Fruit fly (Drosophila melanogaster) whole organism, embryonic: Measurements from ENCODE around the gene CG14205.
A peak's percentile ranks its signal among the peaks of the same experiment; 100 is the strongest.

Source experiments
- Bteb2 ChIP-seq: fragments of 200-800 bp; sonication (Bioruptor generic); optimal IDR thresholded peaks from 2 replicates; lab custom pipeline; 2016; ENCODE audit warnings: missing biosample characterization, missing genetic modification characterization
- CG1024 ChIP-seq: fragments of 200-800 bp; sonication (Bioruptor generic); IDR thresholded peaks from 2 replicates; pipeline ENCODE4 v1.3.6; 2022; ENCODE audit warnings: missing biosample characterization, missing genetic modification characterization
- CG10366 ChIP-seq: fragments of 200-800 bp; sonication (Bioruptor generic); IDR thresholded peaks from 2 replicates; pipeline ENCODE4 v1.3.6; 2022; ENCODE audit warnings: missing biosample characterization, missing genetic modification characterization
- CG10959 ChIP-seq: fragments of 200-800 bp; sonication (Bioruptor generic); IDR thresholded peaks from 2 replicates; pipeline ENCODE4 v1.3.6; 2022; ENCODE audit warnings: missing biosample characterization, missing genetic modification characterization
- CG11723 ChIP-seq: fragments of 200-800 bp; sonication (Bioruptor generic); optimal IDR thresholded peaks from 2 replicates; lab custom pipeline; 2017; ENCODE audit warnings: missing biosample characterization, mild to moderate bottlenecking, missing genetic modification characterization
- CG14860 ChIP-seq: fragments of 200-800 bp; sonication (Bioruptor generic); IDR thresholded peaks from 3 replicates; pipeline ENCODE4 v1.3.6; 2022; ENCODE audit warnings: missing biosample characterization, missing genetic modification characterization; ENCODE audit not compliant: partially characterized antibody
- CG15601 ChIP-seq: fragments of 200-800 bp; sonication (Bioruptor generic); optimal IDR thresholded peaks from 3 replicates; lab custom pipeline; 2019; ENCODE audit warnings: missing biosample characterization, mild to moderate bottlenecking, missing genetic modification characterization, moderate library complexity
- CG17361 ChIP-seq: fragments of 200-800 bp; sonication (Bioruptor generic); IDR thresholded peaks from 3 replicates; pipeline ENCODE4 v1.3.6; 2022; ENCODE audit warnings: missing biosample characterization, missing genetic modification characterization
- CG17385 ChIP-seq: fragments of 200-800 bp; sonication (Bioruptor generic); optimal IDR thresholded peaks from 3 replicates; lab custom pipeline; 2018; ENCODE audit warnings: missing biosample characterization, mild to moderate bottlenecking, missing genetic modification characterization
- CG17802 ChIP-seq: fragments of 200-800 bp; sonication (Bioruptor generic); optimal IDR thresholded peaks from 2 replicates; lab custom pipeline; 2018; ENCODE audit warnings: missing biosample characterization, mild to moderate bottlenecking, missing genetic modification characterization, moderate library complexity
- CG2712 ChIP-seq: fragments of 200-800 bp; optimal IDR thresholded peaks from 3 replicates; lab custom pipeline; 2019; ENCODE audit warnings: missing biosample characterization, mild to moderate bottlenecking, missing genetic modification characterization, moderate library complexity
- CG31441 ChIP-seq: fragments of 200-800 bp; sonication (Bioruptor generic); IDR thresholded peaks from 2 replicates; pipeline ENCODE4 v1.3.6; 2022; ENCODE audit warnings: missing biosample characterization, missing genetic modification characterization
- CG3163 ChIP-seq: fragments of 200-800 bp; sonication (Bioruptor generic); optimal IDR thresholded peaks from 3 replicates; lab custom pipeline; 2016; ENCODE audit warnings: missing biosample characterization, missing genetic modification characterization
- CG3281 ChIP-seq: fragments of 200-800 bp; sonication (Bioruptor generic); optimal IDR thresholded peaks from 3 replicates; lab custom pipeline; 2017; ENCODE audit warnings: missing biosample characterization, mild to moderate bottlenecking, missing genetic modification characterization
- CG34376 ChIP-seq: fragments of 200-800 bp; sonication (Bioruptor generic); optimal IDR thresholded peaks from 2 replicates; lab custom pipeline; 2018; ENCODE audit warnings: missing biosample characterization, mild to moderate bottlenecking, missing genetic modification characterization
- CG43689 ChIP-seq: fragments of 200-800 bp; sonication (Bioruptor generic); IDR thresholded peaks from 2 replicates; pipeline ENCODE4 v1.3.6; 2022; ENCODE audit warnings: missing biosample characterization, missing genetic modification characterization
- CG4617 ChIP-seq: fragments of 200-800 bp; sonication (Bioruptor generic); optimal IDR thresholded peaks from 3 replicates; lab custom pipeline; 2016; ENCODE audit warnings: missing biosample characterization, missing genetic modification characterization, borderline replicate concordance
- CG4820 ChIP-seq: fragments of 200-800 bp; sonication (Bioruptor generic); optimal IDR thresholded peaks from 3 replicates; lab custom pipeline; 2016; ENCODE audit warnings: missing biosample characterization, missing genetic modification characterization
- CG5245 ChIP-seq: fragments of 200-800 bp; sonication (Bioruptor generic); optimal IDR thresholded peaks from 3 replicates; lab custom pipeline; 2016; ENCODE audit warnings: missing biosample characterization, missing genetic modification characterization
- CG6175 ChIP-seq: fragments of 200-800 bp; sonication (Bioruptor generic); IDR thresholded peaks from 3 replicates; pipeline ENCODE4 v1.3.6; 2022; ENCODE audit warnings: missing biosample characterization, missing genetic modification characterization
- CG7928 ChIP-seq: fragments of 200-800 bp; sonication (Bioruptor generic); optimal IDR thresholded peaks from 2 replicates; lab custom pipeline; 2017; ENCODE audit warnings: missing biosample characterization, mild to moderate bottlenecking, missing genetic modification characterization
- CG8478 ChIP-seq: fragments of >200 bp; optimal IDR thresholded peaks from 2 replicates; lab custom pipeline; 2018
- CG8765 ChIP-seq: fragments of 200-800 bp; sonication (Bioruptor generic); IDR thresholded peaks from 2 replicates; pipeline ENCODE4 v1.3.6; 2022; ENCODE audit warnings: missing biosample characterization, missing genetic modification characterization
- CoRest ChIP-seq: fragments of 200-800 bp; sonication (Bioruptor generic); optimal IDR thresholded peaks from 3 replicates; lab custom pipeline; 2018; ENCODE audit warnings: missing biosample characterization, mild to moderate bottlenecking, missing genetic modification characterization, moderate library complexity
- Dref ChIP-seq: fragments of 200-800 bp; sonication (Bioruptor generic); IDR thresholded peaks from 2 replicates; pipeline ENCODE4 v1.3.6; 2022; ENCODE audit warnings: missing biosample characterization, missing genetic modification characterization
- MBD-R2 ChIP-seq: fragments of 200-800 bp; sonication (Bioruptor generic); IDR thresholded peaks from 2 replicates; pipeline ENCODE4 v1.3.6; 2022; ENCODE audit warnings: missing biosample characterization, missing genetic modification characterization
- Mad ChIP-seq: fragments of 200-800 bp; sonication (Bioruptor generic); optimal IDR thresholded peaks from 2 replicates; lab custom pipeline; 2016; ENCODE audit warnings: missing biosample characterization, missing genetic modification characterization
- Mes4 ChIP-seq: fragments of 200-800 bp; sonication (Bioruptor generic); optimal IDR thresholded peaks from 2 replicates; lab custom pipeline; 2016; ENCODE audit warnings: missing biosample characterization, missing genetic modification characterization
- Sin3A ChIP-seq: fragments of >200 bp; optimal IDR thresholded peaks from 2 replicates; lab custom pipeline; 2018
- Stat92E ChIP-seq, 3 experiments: fragments of >200 bp in 2 of 3; fragments of 200-800 bp in 1 of 3; sonication (Bioruptor generic) in 1 of 3; optimal IDR thresholded peaks; 2 replicates each; lab custom pipeline; 2017 to 2019; ENCODE audit warnings: missing biosample characterization in 3 of 3, missing genetic modification characterization in 3 of 3, mild to moderate bottlenecking in 1 of 3, moderate library complexity in 1 of 3
- abd-A ChIP-seq: fragments of 200-800 bp; sonication (Bioruptor generic); optimal IDR thresholded peaks from 3 replicates; lab custom pipeline; 2019; ENCODE audit warnings: missing biosample characterization, mild to moderate bottlenecking, missing genetic modification characterization, moderate library complexity
- dm ChIP-seq: fragments of 200-800 bp; sonication (Bioruptor generic); optimal IDR thresholded peaks from 3 replicates; lab custom pipeline; 2016; ENCODE audit warnings: missing biosample characterization, missing genetic modification characterization
- gce ChIP-seq: fragments of 200-800 bp; sonication (Bioruptor generic); IDR thresholded peaks from 3 replicates; pipeline ENCODE4 v1.3.6; 2022; ENCODE audit warnings: missing biosample characterization, missing genetic modification characterization
- inv ChIP-seq: fragments of 200-800 bp; sonication (Bioruptor generic); IDR thresholded peaks from 2 replicates; pipeline ENCODE4 v1.3.6; 2022; ENCODE audit warnings: missing biosample characterization, missing genetic modification characterization; ENCODE audit not compliant: partially characterized antibody
- lilli ChIP-seq: fragments of 200-800 bp; sonication (Bioruptor generic); optimal IDR thresholded peaks from 3 replicates; lab custom pipeline; 2016; ENCODE audit warnings: missing biosample characterization, missing genetic modification characterization
- mam ChIP-seq: fragments of 200-800 bp; sonication (Bioruptor generic); optimal IDR thresholded peaks from 3 replicates; lab custom pipeline; 2016; ENCODE audit warnings: missing biosample characterization, missing genetic modification characterization
- mirr ChIP-seq: fragments of 200-800 bp; sonication (Bioruptor generic); optimal IDR thresholded peaks from 3 replicates; lab custom pipeline; 2018; ENCODE audit warnings: missing biosample characterization, mild to moderate bottlenecking, missing genetic modification characterization
- pfk ChIP-seq: fragments of 200-800 bp; sonication (Bioruptor generic); optimal IDR thresholded peaks from 2 replicates; lab custom pipeline; 2018; ENCODE audit warnings: missing biosample characterization, mild to moderate bottlenecking, missing genetic modification characterization, moderate library complexity
- pho ChIP-seq: fragments of 200-800 bp; sonication (Bioruptor generic); optimal IDR thresholded peaks from 2 replicates; lab custom pipeline; 2016; ENCODE audit warnings: missing biosample characterization, missing genetic modification characterization
- sd ChIP-seq: fragments of 200-800 bp; sonication (Bioruptor generic); optimal IDR thresholded peaks from 3 replicates; lab custom pipeline; 2018; ENCODE audit warnings: missing biosample characterization, mild to moderate bottlenecking, missing genetic modification characterization, moderate library complexity
- sens ChIP-seq: fragments of 200-800 bp; sonication (Bioruptor generic); peaks from one replicate; lab custom pipeline; 2016; ENCODE audit warnings: missing biosample characterization, missing genetic modification characterization
- so ChIP-seq: fragments of 200-800 bp; sonication (Bioruptor generic); IDR thresholded peaks from 3 replicates; pipeline ENCODE4 v1.3.6; 2022; ENCODE audit warnings: missing biosample characterization, missing genetic modification characterization
- sr ChIP-seq: fragments of 200-800 bp; sonication (Bioruptor generic); IDR thresholded peaks from 3 replicates; pipeline ENCODE4 v1.3.6; 2022; ENCODE audit warnings: missing biosample characterization, missing genetic modification characterization
- stc ChIP-seq: fragments of 200-800 bp; sonication (Bioruptor generic); IDR thresholded peaks from 2 replicates; pipeline ENCODE4 v1.3.6; 2022; ENCODE audit warnings: missing biosample characterization, missing genetic modification characterization
- tio ChIP-seq: fragments of 200-800 bp; sonication (Bioruptor generic); optimal IDR thresholded peaks from 2 replicates; lab custom pipeline; 2017; ENCODE audit warnings: missing biosample characterization, missing genetic modification characterization, inconsistent platforms
- tll ChIP-seq, 2 experiments: fragments of 200-800 bp in 1 of 2; fragments of >200 bp in 1 of 2; sonication (Bioruptor generic) in 1 of 2; optimal IDR thresholded peaks; 2 replicates each; lab custom pipeline; 2017 to 2019; ENCODE audit warnings: missing biosample characterization in 2 of 2, missing genetic modification characterization in 2 of 2, mild to moderate bottlenecking in 1 of 2, moderate library complexity in 1 of 2
- twi ChIP-seq: fragments of 200-800 bp; optimal IDR thresholded peaks from 2 replicates; lab custom pipeline; 2019; ENCODE audit warnings: missing biosample characterization, mild to moderate bottlenecking, missing genetic modification characterization, moderate library complexity
- vvl ChIP-seq: fragments of 200-800 bp; sonication (Bioruptor generic); IDR thresholded peaks from 2 replicates; pipeline ENCODE4 v1.3.6; 2022; ENCODE audit warnings: missing biosample characterization, missing genetic modification characterization
- wor ChIP-seq: fragments of 200-800 bp; sonication (Bioruptor generic); IDR thresholded peaks from 2 replicates; pipeline ENCODE4 v1.3.6; 2022; ENCODE audit warnings: missing biosample characterization, missing genetic modification characterization
- zfh2 ChIP-seq: fragments of 200-800 bp; sonication (Bioruptor generic); optimal IDR thresholded peaks from 2 replicates; lab custom pipeline; 2016; ENCODE audit warnings: missing biosample characterization, missing genetic modification characterization

Gene CG14205

dm6 chrX:19642819-19643504 is 50.6 kb downstream of the CG14205 start, which contains the start of the genes CG12237 and Sec61gamma (continued):
- no peak for TF ChIP-seq CG3163
- TF ChIP-seq pfk (GFP tag; lab: Kevin White, UChicago): peak; percentile 13
- TF ChIP-seq abd-A (tag; lab: Kevin White, UChicago): no peak
- TF ChIP-seq stc (GFP tag; lab: Robert Waterston, UW): 0 out of 2 replicates have a peak, but pooled peaks have one; percentile 5
- peak; percentile 21; the same call in 1 of the 2 replicates for TF ChIP-seq CG10366 (GFP tag; lab: Robert Waterston, UW)
- TF ChIP-seq CG11723 (GFP tag; lab: Kevin White, UChicago): no peak
- TF ChIP-seq MBD-R2 (GFP tag; lab: Robert Waterston, UW): peak; percentile 85
- TF ChIP-seq inv (GFP tag; lab: Robert Waterston, UW): no peak
- peak; percentile 25 for TF ChIP-seq lilli (GFP tag; lab: Kevin White, UChicago)
- peak; percentile 24 for TF ChIP-seq CG15601 (tag; lab: Kevin White, UChicago)
- peak; percentile 26 for TF ChIP-seq mirr (GFP tag; lab: Kevin White, UChicago)
- TF ChIP-seq Sin3A (lab: Kevin White, UChicago): peak; percentile 16
- TF ChIP-seq Bteb2 (GFP tag; lab: Kevin White, UChicago): peak; percentile 13
- no peak for TF ChIP-seq tio (GFP tag; lab: Kevin White, UChicago)
- peak in 1 of 3 experiments; percentile 56 for TF ChIP-seq Stat92E (GFP tag; optimal IDR thresholded peaks at IDR 0.05; lab: Kevin White, UChicago)
- peak; percentile 93 for TF ChIP-seq CG7928 (GFP tag; lab: Kevin White, UChicago)
- no peak for TF ChIP-seq CG10959
- TF ChIP-seq CG1024: no peak
- TF ChIP-seq tll (GFP tag; optimal IDR thresholded peaks at IDR 0.05; lab: Kevin White, UChicago): no peak
- TF ChIP-seq pho (GFP tag; lab: Kevin White, UChicago): peak; percentile 10
- TF ChIP-seq CoRest (tag; lab: Kevin White, UChicago): peak; percentile 53
- no peak for TF ChIP-seq CG8478
- TF ChIP-seq twi (tag; lab: Kevin White, UChicago): no peak
- TF ChIP-seq so: 0 out of 3 replicates have a peak, but pooled peaks have one; percentile 44
- TF ChIP-seq CG43689 (GFP tag; lab: Robert Waterston, UW): no peak
- peak; percentile 53 for TF ChIP-seq dm (GFP tag; lab: Kevin White, UChicago)
- 0 out of 3 replicates have a peak, but pooled peaks have one; percentile 7 for TF ChIP-seq CG6175 (GFP tag; lab: Robert Waterston, UW)
- no peak for TF ChIP-seq wor (GFP tag; lab: Robert Waterston, UW)
- TF ChIP-seq sens: peak; percentile 71
- peak; percentile 32 for TF ChIP-seq CG4617 (GFP tag; lab: Kevin White, UChicago)
- TF ChIP-seq CG5245 (GFP tag; lab: Kevin White, UChicago): no peak
- TF ChIP-seq CG17385 (GFP tag; lab: Kevin White, UChicago): peak; percentile 9
- TF ChIP-seq CG31441 (GFP tag; lab: Robert Waterston, UW): 0 out of 2 replicates have a peak, but pooled peaks have one; percentile 32
- peak; percentile 26 for TF ChIP-seq Mes4 (GFP tag; lab: Kevin White, UChicago)
- no peak for TF ChIP-seq gce (GFP tag; lab: Robert Waterston, UW)
- peak; percentile 84 for TF ChIP-seq sd (tag; lab: Kevin White, UChicago)
- peak; percentile 15 for TF ChIP-seq CG17802 (tag; lab: Kevin White, UChicago)
- peak; percentile 48; the same call in 2 of the 3 replicates for TF ChIP-seq CG17361 (GFP tag; lab: Robert Waterston, UW)
- peak; percentile 50 for TF ChIP-seq Dref (GFP tag; lab: Robert Waterston, UW)
- TF ChIP-seq CG4820 (GFP tag; lab: Kevin White, UChicago): no peak
- TF ChIP-seq CG34376 (GFP tag; lab: Kevin White, UChicago): peak; percentile 48
- no peak for TF ChIP-seq sr (GFP tag; lab: Robert Waterston, UW)
- TF ChIP-seq mam: peak; percentile 37
- peak; percentile 9 for TF ChIP-seq Mad (GFP tag; lab: Kevin White, UChicago)
- peak; percentile 66 for TF ChIP-seq CG3281
- TF ChIP-seq CG14860 (GFP tag; lab: Robert Waterston, UW): no peak
- peak; percentile 37 for TF ChIP-seq zfh2 (GFP tag; lab: Kevin White, UChicago)
- TF ChIP-seq vvl: peak; percentile 57; the same call in 1 of the 2 replicates
- TF ChIP-seq CG8765 (GFP tag; lab: Robert Waterston, UW): no peak
- TF ChIP-seq CG2712 (tag; lab: Kevin White, UChicago): peak; percentile 48
